Worm (Caenorhabditis elegans) whole organism, midembryonic: ENCODE data around the gene ZK563.7.

ENCODE experiments used
- flt-1 ChIP-seq: fragments of 200-800 bp; sonication (Bioruptor generic); IDR thresholded peaks from 2 replicates; pipeline ENCODE4 v1.3.6; 2022; ENCODE audit warnings: missing genetic modification characterization, missing compliant biosample characterization
- klf-2 ChIP-seq: fragments of 200-800 bp; sonication (Bioruptor generic); conservative IDR thresholded peaks from 2 replicates; pipeline ENCODE4 v1.3.6; 2022; ENCODE audit warnings: missing genetic modification reagents, missing genetic modification characterization, missing compliant biosample characterization
- med-1 ChIP-seq: sonication (generic microtip); optimal IDR thresholded peaks from 2 replicates; lab custom pipeline; 2017; ENCODE audit warnings: missing genetic modification characterization, mild to moderate bottlenecking, missing compliant biosample characterization, antibody characterized with exemption, missing genetic modification reagents; ENCODE audit not compliant: insufficient read depth
- ztf-23 ChIP-seq: fragments of 200-800 bp; sonication (Bioruptor generic); IDR thresholded peaks from 2 replicates; pipeline ENCODE4 v1.3.6; 2022; ENCODE audit warnings: missing genetic modification reagents, missing genetic modification characterization, missing compliant biosample characterization

DNA sequence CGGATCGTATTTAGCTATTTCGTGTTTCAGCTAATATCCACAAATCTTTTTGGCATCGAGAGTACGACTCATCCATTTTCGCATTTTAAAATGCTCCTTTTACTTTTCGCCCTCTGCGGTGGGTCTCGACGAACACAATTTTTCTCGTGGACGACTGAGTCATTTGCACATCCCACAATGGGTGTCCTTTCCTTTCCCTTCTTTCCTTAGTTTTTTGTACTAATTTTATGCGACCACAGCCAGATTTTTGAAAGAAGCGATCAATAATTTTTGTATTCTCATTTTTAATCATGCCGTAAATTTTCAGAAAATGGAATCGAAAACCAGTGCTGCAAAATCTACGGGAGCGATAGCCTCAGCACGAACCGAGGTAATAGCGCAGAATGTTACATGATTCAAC is 21.4 kb downstream of the ZK563.7 start, which contains the start of gene C04F6.9:
- no peak for TF ChIP-seq klf-2
- TF ChIP-seq flt-1 (GFP tag; lab: Robert Waterston, UW), result no peak
- TF ChIP-seq med-1 (GFP tag; lab: Kevin White, UChicago), result no peak
- TF ChIP-seq ztf-23 (GFP tag; lab: Robert Waterston, UW), result no peak
